Worm (Caenorhabditis elegans) whole organism, L4 larva: ENCODE data around the gene clec-82.

Experiments used
- F37D6.2 ChIP-seq: sonication (generic microtip); optimal IDR thresholded peaks from 2 replicates; lab custom pipeline; 2016; ENCODE audit warnings: mild to moderate bottlenecking, missing genetic modification characterization, missing compliant biosample characterization
- nhr-10 ChIP-seq: fragments of 150-350 bp; optimal IDR thresholded peaks from 2 replicates; lab custom pipeline; 2014; ENCODE audit warnings: missing biosample characterization, missing genetic modification characterization
- nhr-25 ChIP-seq: sonication (generic microtip); optimal IDR thresholded peaks from 2 replicates; lab custom pipeline; 2017; ENCODE audit warnings: missing genetic modification characterization, mild to moderate bottlenecking, missing compliant biosample characterization, antibody characterized with exemption, moderate library complexity, borderline replicate concordance; ENCODE audit not compliant: insufficient read depth

DNA sequence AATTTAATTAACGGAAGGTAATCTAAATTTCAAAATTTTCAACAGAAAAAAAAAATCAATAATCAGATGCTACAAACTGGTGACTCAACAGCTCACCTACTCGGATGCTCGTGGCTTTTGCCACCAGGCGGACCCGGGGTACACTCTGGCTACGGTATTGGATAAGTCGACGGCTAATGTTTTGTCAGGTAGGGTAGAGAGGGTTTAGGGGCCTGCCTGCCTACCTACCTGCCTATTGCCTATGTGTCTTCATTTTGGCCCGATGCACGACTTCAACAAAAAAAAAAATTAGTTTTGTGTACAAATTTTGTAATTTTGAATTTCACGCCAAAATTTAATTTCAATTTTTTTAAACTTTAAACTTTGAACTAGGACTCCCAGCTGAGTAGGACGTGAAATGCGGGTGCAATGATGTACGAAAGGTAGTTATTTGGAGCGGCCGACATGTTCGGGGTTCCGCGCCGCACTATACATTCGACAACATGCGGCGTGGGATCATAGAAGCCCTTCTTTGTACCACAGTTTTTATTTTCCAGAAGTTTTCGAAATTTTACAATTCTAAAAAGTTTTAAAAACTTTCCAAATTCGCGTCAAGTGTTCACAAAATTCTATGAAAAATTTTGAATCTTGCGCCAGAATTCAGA is 9.9 kb upstream of the clec-82 start:
- TF ChIP-seq F37D6.2 (tag; lab: Kevin White, UChicago) (no peak), nhr-25 (tag; lab: Kevin White, UChicago) (no peak), nhr-10 (tag; lab: Kevin White, UChicago) (no peak)
